Worm (Caenorhabditis elegans): Measurements from ENCODE around the gene aff-1.
A peak's percentile ranks its signal among the peaks of the same experiment; 100 is the strongest.

Gene aff-1

ce11 chrII:6835972-6836595 is 27.5 kb downstream of the aff-1 start:
- TF ChIP-seq R02D3.7 (tag; optimal IDR thresholded peaks at IDR 0.05), result no peak
- peak; percentile 34 for TF ChIP-seq sem-4 (tag; optimal IDR thresholded peaks at IDR 0.05)
- peak; percentile 90 for TF ChIP-seq egl-27 (tag; optimal IDR thresholded peaks at IDR 0.05)
- peak in 1 of 2 experiments; percentile 0 for TF ChIP-seq lsy-2 (tag; optimal IDR thresholded peaks at IDR 0.05)
- TF ChIP-seq ceh-16 (tag; optimal IDR thresholded peaks at IDR 0.05), result no peak
- no peak for TF ChIP-seq sma-9 (GFP tag; optimal IDR thresholded peaks at IDR 0.05)
- TF ChIP-seq sma-9 (tag; optimal IDR thresholded peaks at IDR 0.05), result no peak
- TF ChIP-seq blmp-1 (tag; optimal IDR thresholded peaks at IDR 0.05; ENCODE audit: insufficient read depth), result peak; percentile 2
- no peak for TF ChIP-seq Y55F3AM.14 (GFP tag; optimal IDR thresholded peaks at IDR 0.05)
- TF ChIP-seq ztf-4 (tag; optimal IDR thresholded peaks at IDR 0.05), result peak; percentile 14
- TF ChIP-seq alr-1 (tag; optimal IDR thresholded peaks at IDR 0.05), result no peak
- no peak for TF ChIP-seq ceh-82 (tag; optimal IDR thresholded peaks at IDR 0.05)
- peak; percentile 4 for TF ChIP-seq nhr-25 (tag; optimal IDR thresholded peaks at IDR 0.05)
- TF ChIP-seq nhr-129 (tag; optimal IDR thresholded peaks at IDR 0.05), result peak; percentile 18
- no peak for TF ChIP-seq mbf-1 (tag; optimal IDR thresholded peaks at IDR 0.05)
- peak; percentile 4 for TF ChIP-seq crh-2 (tag; optimal IDR thresholded peaks at IDR 0.05)
- TF ChIP-seq mab-5 (tag; optimal IDR thresholded peaks at IDR 0.05), result peak; percentile 32
- no peak for TF ChIP-seq lin-13 (GFP tag; optimal IDR thresholded peaks at IDR 0.05)
- TF ChIP-seq lin-11 (tag; optimal IDR thresholded peaks at IDR 0.05), result peak; percentile 40
- TF ChIP-seq C34F6.9 (tag; optimal IDR thresholded peaks at IDR 0.05), result no peak
- no peak for TF ChIP-seq unc-55 (GFP tag; optimal IDR thresholded peaks at IDR 0.05)
- TF ChIP-seq aly-2 (tag; optimal IDR thresholded peaks at IDR 0.05), result no peak
- no peak for TF ChIP-seq fos-1 (tag; optimal IDR thresholded peaks at IDR 0.05)
- TF ChIP-seq nhr-6 (tag; optimal IDR thresholded peaks at IDR 0.05), result no peak
- TF ChIP-seq elt-3 (tag; optimal IDR thresholded peaks at IDR 0.05), result no peak
- TF ChIP-seq ztf-1 (GFP tag; conservative IDR thresholded peaks at IDR 0.05), result no peak
- no peak for TF ChIP-seq nhr-21 (tag; optimal IDR thresholded peaks at IDR 0.05)
- no peak for TF ChIP-seq nhr-11 (tag; optimal IDR thresholded peaks at IDR 0.05)
- TF ChIP-seq ZK546.5 (tag; optimal IDR thresholded peaks at IDR 0.05), result no peak
- TF ChIP-seq mdl-1 (tag; optimal IDR thresholded peaks at IDR 0.05), result no peak
- TF ChIP-seq sma-3 (GFP tag; optimal IDR thresholded peaks at IDR 0.05), result no peak
- peak; percentile 49 for TF ChIP-seq F13H6.1 (tag; optimal IDR thresholded peaks at IDR 0.05)

ce11 chrII:6835500-6835899 is 28.1 kb downstream of the aff-1 start:
- TF ChIP-seq nhr-21 (tag; optimal IDR thresholded peaks at IDR 0.05) (peak; percentile 23), nhr-129 (tag; optimal IDR thresholded peaks at IDR 0.05) (peak; percentile 55), egl-27 (tag; optimal IDR thresholded peaks at IDR 0.05) (peak; percentile 96), ceh-16 (tag; optimal IDR thresholded peaks at IDR 0.05) (peak; percentile 93), skn-1 (tag; optimal IDR thresholded peaks at IDR 0.05) (no peak), lsy-2 (tag; optimal IDR thresholded peaks at IDR 0.05) (peak in 1 of 2 experiments; percentile 53), ama-1 (optimal IDR thresholded peaks at IDR 0.05) (no peak), nhr-25 (tag; optimal IDR thresholded peaks at IDR 0.05) (peak; percentile 80), zag-1 (tag; optimal IDR thresholded peaks at IDR 0.05) (no peak), sma-3 (GFP tag; optimal IDR thresholded peaks at IDR 0.05) (peak; percentile 19), sem-4 (tag; optimal IDR thresholded peaks at IDR 0.05) (peak; percentile 88), unc-62 (GFP tag; optimal IDR thresholded peaks at IDR 0.05) (peak; percentile 31), nhr-6 (tag; optimal IDR thresholded peaks at IDR 0.05) (peak; percentile 58), C34F6.9 (tag; optimal IDR thresholded peaks at IDR 0.05) (peak; percentile 61), lin-11 (tag; optimal IDR thresholded peaks at IDR 0.05) (no peak), unc-55 (GFP tag; optimal IDR thresholded peaks at IDR 0.05) (peak; percentile 46), ztf-11 (tag; optimal IDR thresholded peaks at IDR 0.05) (no peak), mab-5 (tag; optimal IDR thresholded peaks at IDR 0.05) (peak; percentile 87), nhr-23 (tag; optimal IDR thresholded peaks at IDR 0.05) (no peak), sma-9 (GFP tag; optimal IDR thresholded peaks at IDR 0.05) (peak; percentile 87), sma-9 (tag; optimal IDR thresholded peaks at IDR 0.05) (no peak), fos-1 (tag; optimal IDR thresholded peaks at IDR 0.05) (peak; percentile 76), ZK546.5 (tag; optimal IDR thresholded peaks at IDR 0.05) (no peak), alr-1 (tag; optimal IDR thresholded peaks at IDR 0.05) (no peak), F13H6.1 (tag; optimal IDR thresholded peaks at IDR 0.05) (no peak), peb-1 (tag; optimal IDR thresholded peaks at IDR 0.05) (no peak), crh-2 (tag; optimal IDR thresholded peaks at IDR 0.05) (peak; percentile 47), snpc-4 (tag; optimal IDR thresholded peaks at IDR 0.05) (no peak), blmp-1 (tag; optimal IDR thresholded peaks at IDR 0.05; ENCODE audit: insufficient read depth) (peak; percentile 20), ztf-4 (tag; optimal IDR thresholded peaks at IDR 0.05) (no peak), nhr-10 (tag; optimal IDR thresholded peaks at IDR 0.05) (no peak), nhr-12 (tag; optimal IDR thresholded peaks at IDR 0.05) (no peak), lin-13 (GFP tag; optimal IDR thresholded peaks at IDR 0.05) (peak; percentile 56)

All from whole organism, L2 larva.